Fruit fly (Drosophila melanogaster): Measurements from ENCODE around the gene CG15772.

The CG15772 gene

DNA sequence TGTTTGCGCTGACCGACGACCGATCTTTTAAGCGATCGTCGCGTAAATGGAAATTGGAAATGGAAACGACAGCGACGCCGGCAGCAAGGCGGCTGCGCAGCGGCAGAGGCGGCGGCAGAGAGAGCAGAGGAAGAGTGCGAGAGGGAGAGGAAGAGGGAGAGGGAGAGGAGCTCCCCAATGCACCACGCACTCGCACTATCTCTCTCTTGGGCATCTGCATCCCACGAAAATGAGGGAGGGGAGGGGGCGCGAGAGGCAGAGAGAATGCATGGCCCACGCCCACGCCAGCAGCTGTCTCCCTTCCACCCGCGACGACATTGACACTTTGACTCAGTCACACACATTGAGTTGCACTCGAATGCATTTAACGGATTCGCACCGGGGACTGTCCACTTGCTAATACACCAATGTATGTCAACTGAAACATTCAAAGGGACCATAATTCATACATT lies 18.7 kb downstream of the CG15772 start, which contains the start of gene CG3097:
CG3097 (minus strand) TSS at position 51 of the 452 bp plus-strand sequence.
- TF ChIP-seq noc (tag; optimal IDR thresholded peaks at IDR 0.05), result no peak

DNA sequence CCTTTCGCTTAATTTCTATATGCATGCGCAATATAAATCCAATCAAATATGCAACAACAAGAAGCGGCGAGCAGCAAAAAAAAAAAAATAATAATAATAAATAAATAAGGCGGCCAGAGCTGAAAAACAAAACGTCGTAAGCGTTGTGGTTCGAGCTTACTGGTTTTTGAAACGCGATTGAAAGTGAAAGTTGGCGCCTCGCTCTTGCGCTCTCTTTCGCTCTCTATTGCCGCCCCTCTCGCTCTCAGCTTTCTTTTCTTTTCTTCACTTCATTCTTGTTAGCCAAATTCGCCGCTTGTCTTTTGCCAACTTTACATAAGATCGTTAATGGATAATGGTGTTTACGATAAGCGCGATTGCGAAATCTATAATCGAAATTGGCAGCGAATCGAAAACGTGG lies 20.4 kb downstream of the CG15772 start:
- no peak for TF ChIP-seq noc (tag; optimal IDR thresholded peaks at IDR 0.05)

DNA sequence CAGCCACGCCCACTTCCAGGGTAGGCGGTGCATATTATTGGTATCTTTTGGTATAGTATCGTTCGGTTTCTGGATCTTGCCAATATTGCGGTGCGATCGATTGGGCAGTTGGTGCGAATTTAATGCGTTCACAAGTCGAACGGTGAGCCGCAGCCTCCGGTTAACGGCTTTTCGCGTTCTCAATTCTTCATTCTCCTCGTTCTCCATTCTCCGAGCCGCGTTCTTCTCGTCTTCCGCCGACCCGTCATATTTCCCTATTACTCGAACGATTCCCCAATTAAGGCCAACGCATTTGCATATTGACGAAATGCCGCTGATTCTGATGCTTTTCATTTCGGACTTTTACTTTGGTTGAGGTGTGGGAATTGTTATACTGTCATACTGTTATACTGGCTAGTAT lies 24.5 kb downstream of the CG15772 start, which contains the start of gene CG42264:
CG42264 (minus strand) TSS at position 101 of the 400 bp plus-strand sequence.
- TF ChIP-seq noc (tag; optimal IDR thresholded peaks at IDR 0.05), result no peak

DNA sequence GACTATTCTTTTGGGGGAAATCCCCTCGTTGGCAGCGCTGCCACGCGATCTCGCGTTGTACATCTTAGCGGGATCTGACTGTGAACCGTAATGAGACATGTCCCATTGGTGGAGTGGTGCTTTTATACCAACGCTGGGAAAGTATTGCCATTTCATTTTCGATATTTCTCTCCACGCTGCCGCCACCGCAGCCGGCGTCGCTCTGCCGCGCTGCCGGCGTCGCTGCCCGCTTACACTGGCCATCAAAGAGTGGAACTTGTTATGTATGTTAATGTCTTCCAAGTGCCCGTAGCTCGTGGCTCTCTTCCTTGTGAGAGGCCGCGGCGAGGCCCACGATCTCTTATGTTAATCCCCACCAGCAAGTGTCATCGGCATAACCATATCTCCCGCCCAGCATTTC lies 29.5 kb downstream of the CG15772 start, which contains the start of gene CG3108:
CG3108 (minus strand) TSS at position 101 of the 400 bp plus-strand sequence.
- TF ChIP-seq noc (tag; optimal IDR thresholded peaks at IDR 0.05), result no peak

DNA sequence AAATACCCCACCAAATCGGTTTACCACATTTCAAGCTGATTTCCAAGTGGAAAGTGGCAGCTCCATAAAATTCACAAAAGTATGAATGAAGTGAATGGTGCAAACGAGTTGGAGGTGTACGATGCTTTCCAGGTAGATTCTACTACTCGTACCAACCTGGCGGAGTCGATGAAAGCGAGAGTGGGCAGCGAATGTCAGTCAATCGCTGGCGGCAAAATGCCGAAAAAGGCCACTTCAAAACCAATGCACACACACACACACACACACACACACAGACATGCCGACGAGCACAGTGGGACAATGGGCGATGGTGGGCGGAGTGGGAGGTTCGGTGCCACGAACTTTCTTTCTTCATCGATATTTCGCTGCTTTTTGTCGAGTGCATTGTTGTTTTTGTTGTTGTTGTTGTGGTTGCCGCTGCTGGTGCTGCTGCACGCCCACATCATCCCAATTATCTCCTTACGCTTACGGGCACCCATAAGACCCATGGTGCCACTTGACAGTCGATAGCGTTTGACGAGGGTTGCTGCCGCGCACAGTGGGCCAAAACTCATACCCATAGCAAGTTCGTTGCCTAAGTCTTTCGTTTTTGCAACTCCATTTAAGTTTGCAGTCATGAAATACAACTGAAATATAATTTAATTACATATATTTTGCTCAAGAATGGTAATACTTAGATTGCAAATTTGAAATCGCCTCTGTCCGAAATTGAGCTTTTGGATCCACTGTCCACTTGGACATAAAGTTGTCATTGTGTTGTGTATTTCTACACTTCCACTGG lies 31.4 kb downstream of the CG15772 start:
- TF ChIP-seq noc (tag; optimal IDR thresholded peaks at IDR 0.05), result peak; percentile 0

DNA sequence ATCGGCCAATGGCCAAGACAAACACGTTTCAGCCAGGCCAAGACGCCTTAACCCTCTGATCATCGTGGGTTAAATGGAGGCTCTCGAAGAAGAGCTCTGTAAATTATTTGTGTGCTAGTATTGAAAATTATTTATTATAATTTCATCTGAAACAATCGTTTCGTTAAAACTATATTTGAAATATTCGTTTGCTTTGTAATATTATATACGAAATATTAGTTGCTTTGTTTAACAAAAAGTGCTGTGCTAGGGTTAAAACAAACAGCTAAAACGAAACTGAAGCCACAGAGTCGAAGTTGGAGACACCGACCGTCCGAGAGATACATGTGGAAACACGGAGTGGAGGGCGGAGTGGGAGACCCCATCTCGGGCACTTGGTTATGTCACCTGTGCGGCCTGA lies 34.5 kb downstream of the CG15772 start:
- peak; percentile 67 for TF ChIP-seq noc (tag; optimal IDR thresholded peaks at IDR 0.05)

DNA sequence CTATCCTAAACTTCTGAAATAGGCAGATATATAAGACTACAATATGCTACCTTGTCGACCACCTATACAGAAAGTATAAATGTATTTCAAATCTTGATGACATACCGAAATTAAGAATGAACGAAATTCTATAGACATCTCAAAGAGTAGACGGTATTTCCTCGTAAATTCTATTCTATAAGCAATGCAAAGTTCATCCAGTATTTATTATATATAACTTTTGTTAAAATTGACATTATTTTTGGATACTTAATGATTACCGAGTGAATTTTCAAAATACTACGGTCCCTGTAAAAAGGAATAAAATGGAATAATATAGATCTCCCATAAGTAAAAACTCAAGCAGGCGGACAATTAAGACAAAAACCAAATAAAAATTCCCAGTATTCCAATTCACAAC lies 37.1 kb downstream of the CG15772 start, which contains the start of gene CG15767:
CG15767 (plus strand) TSS at position 301 of the 400 bp plus-strand sequence.
- TF ChIP-seq noc (tag; optimal IDR thresholded peaks at IDR 0.05), result no peak

DNA sequence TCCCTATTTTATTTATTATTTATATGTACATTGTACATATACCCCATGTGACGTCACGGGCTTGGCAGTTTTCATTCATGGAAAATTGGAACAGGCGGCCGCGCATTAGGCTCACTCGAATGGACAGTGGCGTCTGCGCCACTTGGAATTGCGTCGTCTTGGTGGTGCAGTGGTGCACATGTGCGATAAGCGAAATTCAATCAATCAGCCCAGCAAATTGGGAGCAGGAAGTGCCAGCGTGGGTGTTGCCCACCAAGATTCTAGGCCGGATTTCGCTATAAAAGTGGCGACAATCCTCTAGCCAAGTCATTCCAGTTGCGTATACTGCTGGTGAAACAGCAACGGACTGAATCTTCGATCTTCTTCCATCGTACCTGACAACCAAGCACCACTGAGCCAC lies 39.8 kb downstream of the CG15772 start, which contains the start of gene CG12239:
CG12239 (plus strand) TSS at position 301 of the 400 bp plus-strand sequence.
- no peak for TF ChIP-seq noc (tag; optimal IDR thresholded peaks at IDR 0.05)

DNA sequence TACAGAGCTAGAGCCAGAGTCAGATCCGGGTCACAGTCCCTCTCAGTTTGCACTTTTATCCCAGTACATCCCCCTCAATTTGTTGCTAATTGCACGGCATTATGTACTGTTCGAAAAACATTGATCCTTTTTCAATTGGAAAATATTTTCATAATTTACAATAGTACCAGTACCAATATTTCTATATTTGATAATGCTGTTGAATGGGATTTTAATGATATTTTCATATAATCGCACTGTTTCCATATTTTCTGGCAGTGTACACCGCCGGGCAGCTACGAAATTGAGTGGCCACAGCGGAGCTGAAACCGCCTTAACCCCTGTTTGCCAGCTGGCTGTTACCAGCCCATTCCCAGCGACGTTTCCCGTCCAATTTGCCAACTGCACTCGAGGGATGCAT lies 48.6 kb downstream of the CG15772 start:
- no peak for TF ChIP-seq noc (tag; optimal IDR thresholded peaks at IDR 0.05)

Data from whole organism, larva.